Worm (Caenorhabditis elegans) whole organism, L4 larva: ENCODE results near the gene irld-56.
A peak's percentile ranks its signal among the peaks of the same experiment; 100 is the strongest.

Experiments used
- D1046.2 ChIP-seq: fragments of 200-800 bp; sonication (Bioruptor generic); IDR thresholded peaks from 2 replicates; pipeline ENCODE4 v1.3.6; 2022; ENCODE audit warnings: missing genetic modification characterization, missing compliant biosample characterization
- F26F4.8 ChIP-seq: fragments of 200-800 bp; sonication (Bioruptor generic); conservative IDR thresholded peaks from 2 replicates; pipeline ENCODE4 v1.3.6; 2022; ENCODE audit warnings: missing genetic modification characterization, missing compliant biosample characterization
- F44E2.7 ChIP-seq: fragments of 200-800 bp; sonication (Bioruptor generic); IDR thresholded peaks from 2 replicates; pipeline ENCODE4 v2.1.2; 2022; ENCODE audit warnings: missing genetic modification characterization, missing compliant biosample characterization
- F49E8.2 ChIP-seq: sonication (generic microtip); optimal IDR thresholded peaks from 2 replicates; lab custom pipeline; 2016; ENCODE audit warnings: missing compliant biosample characterization, mild to moderate bottlenecking, missing genetic modification characterization, borderline replicate concordance
- R02D3.7 ChIP-seq: fragments of 150-350 bp; sonication (generic microtip); optimal IDR thresholded peaks from 3 replicates; lab custom pipeline; 2014; ENCODE audit warnings: missing biosample characterization, missing genetic modification characterization
- T20F7.1 ChIP-seq: fragments of 200-800 bp; sonication (Bioruptor generic); optimal IDR thresholded peaks from 2 replicates; lab custom pipeline; 2018; ENCODE audit warnings: mild to moderate bottlenecking, missing genetic modification characterization, missing compliant biosample characterization
- Y105C5A.15 ChIP-seq: fragments of 200-800 bp; sonication (Bioruptor generic); IDR thresholded peaks from 2 replicates; pipeline ENCODE4 v1.3.6; 2022; ENCODE audit warnings: missing genetic modification characterization, missing compliant biosample characterization
- ZK337.2 ChIP-seq: fragments of 200-800 bp; sonication (Bioruptor generic); IDR thresholded peaks from 2 replicates; pipeline ENCODE4 v1.3.6; 2022; ENCODE audit warnings: missing genetic modification reagents, missing genetic modification characterization, missing compliant biosample characterization
- ceh-20 ChIP-seq: fragments of 200-800 bp; sonication (Bioruptor generic); IDR thresholded peaks from 2 replicates; pipeline ENCODE4 v1.3.6; 2022; ENCODE audit warnings: missing genetic modification reagents, missing genetic modification characterization, missing compliant biosample characterization
- ceh-44 ChIP-seq: fragments of 200-800 bp; sonication (Bioruptor generic); IDR thresholded peaks from 2 replicates; pipeline ENCODE4 v1.3.6; 2022; ENCODE audit warnings: missing genetic modification reagents, missing genetic modification characterization, missing compliant biosample characterization
- ceh-62 ChIP-seq: sonication (generic microtip); optimal IDR thresholded peaks from 2 replicates; lab custom pipeline; 2017; ENCODE audit warnings: missing biosample characterization, missing genetic modification characterization
- cey-2 ChIP-seq: sonication (generic microtip); optimal IDR thresholded peaks from 3 replicates; lab custom pipeline; 2017; ENCODE audit warnings: missing genetic modification characterization, mild to moderate bottlenecking, missing compliant biosample characterization, antibody characterized with exemption, borderline replicate concordance; ENCODE audit not compliant: insufficient read depth
- daf-16 ChIP-seq, 3 experiments: sonication (generic microtip); optimal IDR thresholded peaks; 2 replicates each; lab custom pipeline; 2016 to 2017; ENCODE audit warnings: missing genetic modification characterization in 3 of 3, missing genetic modification reagents in 3 of 3, mild to moderate bottlenecking in 2 of 3, missing compliant biosample characterization in 2 of 3, missing biosample characterization in 1 of 3, moderate library complexity in 1 of 3
- dmd-9 ChIP-seq: fragments of 200-800 bp; sonication (Bioruptor generic); IDR thresholded peaks from 2 replicates; pipeline ENCODE4 v1.3.6; 2022; ENCODE audit warnings: missing genetic modification reagents, missing genetic modification characterization, missing compliant biosample characterization
- dpl-1 ChIP-seq: fragments of 150-350 bp; optimal IDR thresholded peaks from 2 replicates; lab custom pipeline; 2014; ENCODE audit warnings: missing biosample characterization, missing genetic modification reagents, missing genetic modification characterization
- duxl-1 ChIP-seq: sonication (generic microtip); optimal IDR thresholded peaks from 2 replicates; lab custom pipeline; 2016; ENCODE audit warnings: mild to moderate bottlenecking, missing genetic modification characterization, moderate library complexity, missing compliant biosample characterization; ENCODE audit not compliant: poor library complexity
- fos-1 ChIP-seq: fragments of 150-350 bp; optimal IDR thresholded peaks from 2 replicates; lab custom pipeline; 2014; ENCODE audit warnings: missing biosample characterization, missing genetic modification characterization
- gei-8 ChIP-seq: fragments of 200-800 bp; sonication (Bioruptor generic); optimal IDR thresholded peaks from 2 replicates; lab custom pipeline; 2018; ENCODE audit warnings: mild to moderate bottlenecking, missing genetic modification characterization, missing compliant biosample characterization
- hif-1 ChIP-seq, 2 experiments: sonication (generic microtip); optimal IDR thresholded peaks; 2 replicates each; lab custom pipeline; 2016 to 2017; ENCODE audit warnings: missing compliant biosample characterization in 2 of 2, missing genetic modification characterization in 2 of 2, missing genetic modification reagents in 2 of 2, missing genotype in 2 of 2, mild to moderate bottlenecking in 1 of 2
- hlh-11 ChIP-seq: fragments of 200-800 bp; sonication (Bioruptor generic); optimal IDR thresholded peaks from 2 replicates; lab custom pipeline; 2018; ENCODE audit warnings: mild to moderate bottlenecking, missing genetic modification characterization, missing compliant biosample characterization
- hmg-1.1 ChIP-seq: fragments of 200-800 bp; sonication (Bioruptor generic); IDR thresholded peaks from 2 replicates; pipeline ENCODE4 v1.3.6; 2022; ENCODE audit warnings: missing genetic modification reagents, missing genetic modification characterization, missing compliant biosample characterization
- lin-1 ChIP-seq: fragments of 200-800 bp; sonication (Bioruptor generic); IDR thresholded peaks from 2 replicates; pipeline ENCODE4 v1.3.6; 2022; ENCODE audit warnings: missing genetic modification reagents, missing genetic modification characterization, missing compliant biosample characterization
- lin-38 ChIP-seq: fragments of 200-800 bp; sonication (Bioruptor generic); IDR thresholded peaks from 2 replicates; pipeline ENCODE4 v1.3.6; 2022; ENCODE audit warnings: missing genetic modification reagents, missing genetic modification characterization, missing compliant biosample characterization
- lin-39 ChIP-seq: fragments of 150-350 bp; optimal IDR thresholded peaks from 2 replicates; lab custom pipeline; 2014; ENCODE audit warnings: missing biosample characterization, missing genetic modification reagents, missing genetic modification characterization
- madf-9 ChIP-seq: fragments of 200-800 bp; sonication (Bioruptor generic); conservative IDR thresholded peaks from 2 replicates; pipeline ENCODE4 v1.3.6; 2022; ENCODE audit warnings: missing genetic modification reagents, missing genetic modification characterization, missing compliant biosample characterization
- mes-2 ChIP-seq: sonication (generic microtip); optimal IDR thresholded peaks from 2 replicates; lab custom pipeline; 2016; ENCODE audit warnings: missing genotype, mild to moderate bottlenecking, missing genetic modification characterization, missing compliant biosample characterization; ENCODE audit not compliant: poor library complexity, severe bottlenecking
- mxl-2 ChIP-seq: fragments of 200-800 bp; sonication (Bioruptor generic); conservative IDR thresholded peaks from 2 replicates; pipeline ENCODE4 v1.3.6; 2022; ENCODE audit warnings: missing genetic modification reagents, missing genetic modification characterization, missing compliant biosample characterization
- mxl-3 ChIP-seq: fragments of 200-800 bp; sonication (Bioruptor generic); optimal IDR thresholded peaks from 2 replicates; lab custom pipeline; 2018; ENCODE audit warnings: mild to moderate bottlenecking, missing genetic modification characterization, missing compliant biosample characterization
- nhr-10 ChIP-seq: fragments of 150-350 bp; optimal IDR thresholded peaks from 2 replicates; lab custom pipeline; 2014; ENCODE audit warnings: missing biosample characterization, missing genetic modification characterization
- nhr-102 ChIP-seq: sonication (generic microtip); optimal IDR thresholded peaks from 2 replicates; lab custom pipeline; 2016; ENCODE audit warnings: mild to moderate bottlenecking, missing genetic modification characterization, moderate library complexity, missing compliant biosample characterization
- nhr-237 ChIP-seq: sonication (generic microtip); optimal IDR thresholded peaks from 2 replicates; lab custom pipeline; 2017; ENCODE audit warnings: missing biosample characterization, missing genetic modification characterization
- nhr-28 ChIP-seq: fragments of 150-350 bp; optimal IDR thresholded peaks from 2 replicates; lab custom pipeline; 2014; ENCODE audit warnings: missing biosample characterization, missing genetic modification characterization
- saeg-2 ChIP-seq: fragments of 200-800 bp; sonication (Bioruptor generic); IDR thresholded peaks from 2 replicates; pipeline ENCODE4 v1.3.6; 2022; ENCODE audit warnings: missing genetic modification reagents, missing genetic modification characterization, missing compliant biosample characterization
- sdz-12 ChIP-seq: fragments of 200-800 bp; sonication (Bioruptor generic); optimal IDR thresholded peaks from 2 replicates; lab custom pipeline; 2018; ENCODE audit warnings: mild to moderate bottlenecking, missing genetic modification characterization, missing compliant biosample characterization
- set-16 ChIP-seq: fragments of 200-800 bp; sonication (Bioruptor generic); IDR thresholded peaks from 2 replicates; pipeline ENCODE4 v1.3.6; 2022; ENCODE audit warnings: missing genetic modification reagents, missing genetic modification characterization, missing compliant biosample characterization
- skn-1 ChIP-seq: fragments of 150-350 bp; optimal IDR thresholded peaks from 2 replicates; lab custom pipeline; 2014; ENCODE audit warnings: missing biosample characterization, missing genetic modification characterization
- snpc-4 ChIP-seq: fragments of 150-350 bp; optimal IDR thresholded peaks from 2 replicates; lab custom pipeline; 2014; ENCODE audit warnings: missing biosample characterization, missing genetic modification characterization
- spr-3 ChIP-seq: fragments of 200-800 bp; sonication (Bioruptor generic); optimal IDR thresholded peaks from 2 replicates; lab custom pipeline; 2018; ENCODE audit warnings: mild to moderate bottlenecking, missing genetic modification characterization, missing compliant biosample characterization
- tag-97 ChIP-seq: fragments of 200-800 bp; sonication (Bioruptor generic); IDR thresholded peaks from 2 replicates; pipeline ENCODE4 v1.3.6; 2022; ENCODE audit warnings: missing genetic modification characterization, missing compliant biosample characterization
- unc-130 ChIP-seq: sonication (generic microtip); optimal IDR thresholded peaks from 2 replicates; lab custom pipeline; 2016; ENCODE audit warnings: missing genetic modification reagents, missing genetic modification characterization, missing compliant biosample characterization
- unc-62 ChIP-seq, 3 experiments: fragments of 150-350 bp in 1 of 3; sonication (generic microtip); optimal IDR thresholded peaks in 2 of 3; peaks in 1 of 3; 1 replicate in 1 of 3; 2 replicates in 2 of 3; lab custom pipeline; 2014 to 2017; ENCODE audit warnings: missing biosample characterization in 3 of 3, missing genetic modification characterization in 3 of 3, missing genetic modification reagents in 3 of 3, missing genotype in 1 of 3
- vab-7 ChIP-seq: fragments of 200-800 bp; sonication (Bioruptor generic); IDR thresholded peaks from 2 replicates; pipeline ENCODE4 v1.3.6; 2022; ENCODE audit warnings: missing genetic modification reagents, missing genetic modification characterization, missing compliant biosample characterization
- zag-1 ChIP-seq: fragments of 150-350 bp; optimal IDR thresholded peaks from 2 replicates; lab custom pipeline; 2014; ENCODE audit warnings: missing biosample characterization, missing genetic modification characterization
- zfp-2 ChIP-seq: sonication (generic microtip); optimal IDR thresholded peaks from 2 replicates; lab custom pipeline; 2016; ENCODE audit warnings: mild to moderate bottlenecking, missing genetic modification characterization, missing compliant biosample characterization
- zfp-3 ChIP-seq: fragments of 200-800 bp; sonication (Bioruptor generic); conservative IDR thresholded peaks from 2 replicates; pipeline ENCODE4 v1.3.6; 2022; ENCODE audit warnings: missing genetic modification reagents, missing genetic modification characterization, missing compliant biosample characterization
- zip-2 ChIP-seq: fragments of 150-350 bp; optimal IDR thresholded peaks from 2 replicates; lab custom pipeline; 2014; ENCODE audit warnings: missing biosample characterization, missing genetic modification characterization

The irld-56 gene

DNA sequence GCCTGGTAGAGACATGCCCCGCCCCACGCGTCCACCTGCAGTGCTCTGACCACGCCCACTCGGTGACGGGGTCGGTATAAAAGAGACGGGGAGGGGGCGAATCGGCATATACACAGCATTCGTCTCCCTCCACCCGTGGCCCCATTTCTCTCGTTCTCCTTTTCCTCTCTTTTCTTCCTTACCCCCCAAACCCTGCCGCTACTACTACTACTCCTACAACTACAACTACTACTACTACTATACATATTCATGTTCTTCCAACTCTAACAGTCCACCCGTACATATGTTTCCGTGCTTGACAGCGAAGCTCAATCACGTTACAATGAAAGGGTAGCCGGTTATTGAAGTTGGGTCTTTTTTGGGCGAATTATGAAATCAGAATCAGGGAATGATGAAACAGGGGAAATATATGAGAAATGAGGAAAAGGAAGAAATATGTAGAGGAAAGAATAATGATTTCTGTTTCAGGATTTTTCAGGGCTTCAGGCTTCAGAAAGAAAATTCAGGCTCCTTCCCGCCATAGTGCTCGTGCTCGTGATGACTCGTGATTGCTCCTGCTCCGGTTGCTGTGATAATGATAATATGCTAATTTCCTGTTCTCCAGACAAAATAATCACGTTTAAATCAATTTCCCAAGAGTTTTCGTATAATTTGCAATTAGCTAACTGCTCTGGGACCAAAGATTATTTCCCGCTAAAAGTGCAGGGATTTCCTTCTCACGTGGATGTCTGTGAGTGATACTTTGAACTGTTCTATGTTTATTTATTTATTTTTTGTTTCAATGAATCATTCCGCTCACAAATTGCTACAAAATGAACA is 14.2 kb upstream of the irld-56 start (continued):
- TF ChIP-seq duxl-1 (tag; lab: Kevin White, UChicago): peak; percentile 68
- no peak for TF ChIP-seq F26F4.8
- TF ChIP-seq zfp-2: no peak
- TF ChIP-seq lin-39: peak; percentile 49
- TF ChIP-seq madf-9 (GFP tag; lab: Robert Waterston, UW): peak; percentile 89
- TF ChIP-seq Y105C5A.15 (GFP tag; lab: Robert Waterston, UW): no peak
- TF ChIP-seq nhr-237: peak; percentile 35
- TF ChIP-seq hif-1 (tag; optimal IDR thresholded peaks at IDR 0.05; lab: Kevin White, UChicago): peak in 1 of 2 experiments; percentile 56
- no peak for TF ChIP-seq mxl-2 (GFP tag; lab: Robert Waterston, UW)
- 0 out of 2 replicates have a peak, but pooled peaks have one; percentile 13 for TF ChIP-seq ceh-20 (GFP tag; lab: Robert Waterston, UW)
- TF ChIP-seq tag-97 (GFP tag; lab: Robert Waterston, UW): peak; percentile 67; the same call in 1 of the 2 replicates
- peak; percentile 68 for TF ChIP-seq nhr-10
- TF ChIP-seq nhr-28 (tag; lab: Kevin White, UChicago): peak; percentile 74
- peak; percentile 94 for TF ChIP-seq nhr-102 (tag; lab: Kevin White, UChicago)
- peak; percentile 59; the same call in 1 of the 2 replicates for TF ChIP-seq zfp-3 (GFP tag; lab: Robert Waterston, UW)
- TF ChIP-seq zip-2 (tag; lab: Kevin White, UChicago): peak; percentile 63
- TF ChIP-seq vab-7 (GFP tag; lab: Robert Waterston, UW): 0 out of 2 replicates have a peak, but pooled peaks have one; percentile 8
- TF ChIP-seq mes-2 (tag; lab: Kevin White, UChicago): no peak
- TF ChIP-seq fos-1 (tag; lab: Kevin White, UChicago): no peak

DNA sequence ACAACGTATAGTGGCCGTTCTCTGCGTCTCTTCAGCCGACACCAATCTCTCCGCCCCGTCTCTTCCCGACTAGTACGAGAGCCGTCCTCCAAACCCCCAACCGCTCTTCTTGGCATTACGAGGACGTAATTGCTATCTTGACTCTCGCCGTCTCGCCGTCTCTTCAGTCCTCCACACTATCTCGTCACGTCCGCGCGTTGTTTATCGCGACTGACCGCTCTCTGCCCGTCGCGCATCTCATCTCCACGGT is 13.6 kb upstream of the irld-56 start:
- TF ChIP-seq mxl-3: no peak
- TF ChIP-seq zfp-3 (GFP tag; lab: Robert Waterston, UW): no peak
- TF ChIP-seq lin-39: no peak
- no peak for TF ChIP-seq gei-8
- TF ChIP-seq mes-2 (tag; lab: Kevin White, UChicago): no peak
- TF ChIP-seq snpc-4 (tag; lab: Kevin White, UChicago): no peak
- no peak for TF ChIP-seq ZK337.2 (GFP tag; lab: Robert Waterston, UW)
- TF ChIP-seq R02D3.7 (tag; lab: Kevin White, UChicago): no peak
- no peak for TF ChIP-seq zag-1 (tag; lab: Kevin White, UChicago)
- no peak for TF ChIP-seq dmd-9 (GFP tag; lab: Robert Waterston, UW)
- no peak for TF ChIP-seq saeg-2
- TF ChIP-seq spr-3 (GFP tag; lab: Kevin White, UChicago): no peak
- peak; percentile 84 for TF ChIP-seq hmg-1.1
- TF ChIP-seq lin-38: no peak
- TF ChIP-seq ceh-20 (GFP tag; lab: Robert Waterston, UW): no peak; the same call in 1 of the 2 replicates
- no peak for TF ChIP-seq dpl-1 (GFP tag; lab: Kevin White, UChicago)
- no peak for TF ChIP-seq F49E8.2
- peak in 1 of 2 experiments; percentile 29 for TF ChIP-seq daf-16 (GFP tag; optimal IDR thresholded peaks at IDR 0.05; lab: Kevin White, UChicago)
- no peak for TF ChIP-seq daf-16 (tag; optimal IDR thresholded peaks at IDR 0.05; lab: Kevin White, UChicago)
- no peak for TF ChIP-seq sdz-12 (GFP tag; lab: Kevin White, UChicago)
- TF ChIP-seq unc-130: no peak
- TF ChIP-seq lin-1 (GFP tag; lab: Robert Waterston, UW): 0 out of 2 replicates have a peak, but pooled peaks have one; percentile 6
- no peak for TF ChIP-seq cey-2 (tag; lab: Kevin White, UChicago)
- no peak for TF ChIP-seq T20F7.1 (GFP tag; lab: Kevin White, UChicago)
- TF ChIP-seq skn-1 (tag; lab: Kevin White, UChicago): no peak
- no peak for TF ChIP-seq hif-1 (tag; optimal IDR thresholded peaks at IDR 0.05; lab: Kevin White, UChicago)
- TF ChIP-seq unc-62 (GFP tag; optimal IDR thresholded peaks at IDR 0.05 in 1 of 2; lab: Kevin White, UChicago): peak in 1 of 2 experiments; percentile 100
- no peak for TF ChIP-seq unc-62 (tag; optimal IDR thresholded peaks at IDR 0.05; lab: Kevin White, UChicago)
- TF ChIP-seq ceh-44 (GFP tag; lab: Robert Waterston, UW): no peak
- TF ChIP-seq ceh-62: no peak
- TF ChIP-seq set-16 (GFP tag; lab: Robert Waterston, UW): peak; percentile 100; the same call in 1 of the 2 replicates
- no peak for TF ChIP-seq F44E2.7
- TF ChIP-seq hlh-11 (tag; lab: Kevin White, UChicago): no peak
- no peak for TF ChIP-seq D1046.2
